Fruit fly (Drosophila melanogaster) whole organism, embryonic: ENCODE data around the gene CG11370.
A peak's percentile ranks its signal among the peaks of the same experiment; 100 is the strongest.

ENCODE experiments used
- Adf1 ChIP-seq: fragments of 200-800 bp; sonication (Bioruptor generic); IDR thresholded peaks from 2 replicates; pipeline ENCODE4 v1.3.6; 2022; ENCODE audit warnings: missing biosample characterization, missing genetic modification characterization
- CG10267 ChIP-seq: fragments of 200-800 bp; sonication (Bioruptor generic); optimal IDR thresholded peaks from 2 replicates; lab custom pipeline; 2018; ENCODE audit warnings: missing biosample characterization, mild to moderate bottlenecking, missing genetic modification characterization, moderate library complexity
- CG10431 ChIP-seq: fragments of 200-800 bp; sonication (Bioruptor generic); optimal IDR thresholded peaks from 3 replicates; lab custom pipeline; 2018; ENCODE audit warnings: missing biosample characterization, mild to moderate bottlenecking, missing genetic modification characterization
- CG11247 ChIP-seq: fragments of 200-800 bp; sonication (Bioruptor generic); IDR thresholded peaks from 2 replicates; pipeline ENCODE4 v1.3.6; 2022; ENCODE audit warnings: missing biosample characterization, missing genetic modification characterization
- CG11560 ChIP-seq: fragments of 200-800 bp; sonication (Bioruptor generic); IDR thresholded peaks from 3 replicates; pipeline ENCODE4 v1.3.6; 2022; ENCODE audit warnings: missing biosample characterization, missing genetic modification characterization
- CG12104 ChIP-seq: fragments of 200-800 bp; sonication (Bioruptor generic); optimal IDR thresholded peaks from 3 replicates; lab custom pipeline; 2016; ENCODE audit warnings: missing biosample characterization, missing genetic modification characterization
- CG12769 ChIP-seq: fragments of 200-800 bp; sonication (Bioruptor generic); optimal IDR thresholded peaks from 2 replicates; lab custom pipeline; 2019; ENCODE audit warnings: missing biosample characterization, mild to moderate bottlenecking, missing genetic modification characterization, moderate library complexity
- CG12942 ChIP-seq: fragments of 200-800 bp; sonication (Bioruptor generic); optimal IDR thresholded peaks from 3 replicates; lab custom pipeline; 2016; ENCODE audit warnings: missing biosample characterization, missing genetic modification characterization
- CG13624 ChIP-seq: fragments of 200-800 bp; sonication (Bioruptor generic); optimal IDR thresholded peaks from 2 replicates; lab custom pipeline; 2016; ENCODE audit warnings: missing biosample characterization, missing genetic modification characterization
- CG14667 ChIP-seq: fragments of 200-800 bp; sonication (Bioruptor generic); IDR thresholded peaks from 2 replicates; pipeline ENCODE4 v1.3.6; 2022; ENCODE audit warnings: missing biosample characterization, missing genetic modification characterization
- CG16779 ChIP-seq: fragments of 200-800 bp; sonication (Bioruptor generic); IDR thresholded peaks from 2 replicates; pipeline ENCODE4 v1.3.6; 2022; ENCODE audit warnings: missing biosample characterization, missing genetic modification characterization
- CG30431 ChIP-seq: fragments of 200-800 bp; sonication (Bioruptor generic); optimal IDR thresholded peaks from 2 replicates; lab custom pipeline; 2017; ENCODE audit warnings: missing biosample characterization, missing genetic modification characterization
- CG34376 ChIP-seq: fragments of 200-800 bp; sonication (Bioruptor generic); optimal IDR thresholded peaks from 2 replicates; lab custom pipeline; 2018; ENCODE audit warnings: missing biosample characterization, mild to moderate bottlenecking, missing genetic modification characterization
- CG42726 ChIP-seq: fragments of 200-800 bp; sonication (Bioruptor generic); IDR thresholded peaks from 2 replicates; pipeline ENCODE4 v1.3.6; 2022; ENCODE audit warnings: missing biosample characterization, missing genetic modification characterization; ENCODE audit not compliant: partially characterized antibody
- CG4360 ChIP-seq: fragments of 200-800 bp; sonication (Bioruptor generic); IDR thresholded peaks from 2 replicates; pipeline ENCODE4 v1.3.6; 2022; ENCODE audit warnings: missing biosample characterization, missing genetic modification characterization
- CG7928 ChIP-seq: fragments of 200-800 bp; sonication (Bioruptor generic); optimal IDR thresholded peaks from 2 replicates; lab custom pipeline; 2017; ENCODE audit warnings: missing biosample characterization, mild to moderate bottlenecking, missing genetic modification characterization
- CG8281 ChIP-seq: fragments of 200-800 bp; sonication (Bioruptor generic); optimal IDR thresholded peaks from 2 replicates; lab custom pipeline; 2018; ENCODE audit warnings: missing biosample characterization, mild to moderate bottlenecking, missing genetic modification characterization, moderate library complexity
- CG8359 ChIP-seq: fragments of 200-800 bp; sonication (Bioruptor generic); optimal IDR thresholded peaks from 2 replicates; lab custom pipeline; 2017; ENCODE audit warnings: missing biosample characterization, mild to moderate bottlenecking, missing genetic modification characterization, borderline replicate concordance
- CG9817 ChIP-seq: fragments of 200-800 bp; sonication (Bioruptor generic); optimal IDR thresholded peaks from 2 replicates; lab custom pipeline; 2018; ENCODE audit warnings: missing biosample characterization, mild to moderate bottlenecking, missing genetic modification characterization, moderate library complexity
- D19A ChIP-seq: fragments of 200-800 bp; optimal IDR thresholded peaks from 3 replicates; lab custom pipeline; 2019; ENCODE audit warnings: missing biosample characterization, mild to moderate bottlenecking, missing genetic modification characterization, moderate library complexity
- Doc3 ChIP-seq: fragments of 200-800 bp; sonication (Bioruptor generic); IDR thresholded peaks from 3 replicates; pipeline ENCODE4 v1.3.6; 2022; ENCODE audit warnings: missing biosample characterization, missing genetic modification characterization; ENCODE audit not compliant: partially characterized antibody
- Drgx ChIP-seq: fragments of 200-800 bp; sonication (Bioruptor generic); IDR thresholded peaks from 2 replicates; pipeline ENCODE4 v1.3.6; 2022; ENCODE audit warnings: missing biosample characterization, missing genetic modification characterization
- Eip74EF ChIP-seq, 2 experiments: fragments of 200-800 bp in 1 of 2; fragments of >200 bp in 1 of 2; sonication (Bioruptor generic) in 1 of 2; optimal IDR thresholded peaks; 2 replicates each; lab custom pipeline; 2017 to 2019; ENCODE audit warnings: missing biosample characterization in 2 of 2, missing genetic modification characterization in 2 of 2, mild to moderate bottlenecking in 1 of 2, moderate library complexity in 1 of 2
- Fer1 ChIP-seq: fragments of 200-800 bp; sonication (Bioruptor generic); optimal IDR thresholded peaks from 2 replicates; lab custom pipeline; 2017; ENCODE audit warnings: missing biosample characterization, mild to moderate bottlenecking, missing genetic modification characterization
- HLH4C ChIP-seq: fragments of 200-800 bp; sonication (Bioruptor generic); IDR thresholded peaks from 3 replicates; pipeline ENCODE4 v1.3.6; 2022; ENCODE audit warnings: missing biosample characterization, missing genetic modification characterization; ENCODE audit not compliant: partially characterized antibody
- Myb ChIP-seq: fragments of 200-800 bp; sonication (Bioruptor generic); optimal IDR thresholded peaks from 2 replicates; lab custom pipeline; 2016; ENCODE audit warnings: missing biosample characterization, missing genetic modification characterization
- Ssrp ChIP-seq: fragments of 200-800 bp; sonication (Bioruptor generic); optimal IDR thresholded peaks from 2 replicates; lab custom pipeline; 2018; ENCODE audit warnings: missing biosample characterization, mild to moderate bottlenecking, missing genetic modification characterization, moderate library complexity
- TFAM ChIP-seq: fragments of 200-800 bp; sonication (Bioruptor generic); optimal IDR thresholded peaks from 2 replicates; lab custom pipeline; 2017; ENCODE audit warnings: missing biosample characterization, missing genetic modification characterization, inconsistent platforms
- aop ChIP-seq: fragments of 200-800 bp; sonication (Bioruptor generic); IDR thresholded peaks from 2 replicates; pipeline ENCODE4 v1.3.6; 2022; ENCODE audit warnings: missing biosample characterization, missing genetic modification characterization
- dimm ChIP-seq: fragments of 200-800 bp; sonication (Bioruptor generic); IDR thresholded peaks from 2 replicates; pipeline ENCODE4 v1.3.6; 2022; ENCODE audit warnings: missing biosample characterization, missing genetic modification characterization
- emc ChIP-seq: fragments of 200-800 bp; sonication (Bioruptor generic); optimal IDR thresholded peaks from 2 replicates; lab custom pipeline; 2016; ENCODE audit warnings: missing biosample characterization, missing genetic modification characterization
- fd96Cb ChIP-seq: fragments of 200-800 bp; sonication (Bioruptor generic); optimal IDR thresholded peaks from 2 replicates; lab custom pipeline; 2018; ENCODE audit warnings: missing biosample characterization, mild to moderate bottlenecking, missing genetic modification characterization, moderate library complexity
- ham ChIP-seq: fragments of 200-800 bp; sonication (Bioruptor generic); IDR thresholded peaks from 2 replicates; pipeline ENCODE4 v1.3.6; 2022; ENCODE audit warnings: missing biosample characterization, missing genetic modification characterization
- hbn ChIP-seq: fragments of 200-800 bp; sonication (Bioruptor generic); IDR thresholded peaks from 2 replicates; pipeline ENCODE4 v1.3.6; 2022; ENCODE audit warnings: missing biosample characterization, missing genetic modification characterization; ENCODE audit not compliant: partially characterized antibody
- hth ChIP-seq: fragments of >200 bp; optimal IDR thresholded peaks from 2 replicates; lab custom pipeline; 2017; ENCODE audit warnings: inconsistent platforms
- ind ChIP-seq: fragments of 200-800 bp; sonication (Bioruptor generic); optimal IDR thresholded peaks from 3 replicates; lab custom pipeline; 2016; ENCODE audit warnings: missing biosample characterization, missing genetic modification characterization
- luna ChIP-seq: fragments of 200-800 bp; sonication (Bioruptor generic); optimal IDR thresholded peaks from 2 replicates; lab custom pipeline; 2016; ENCODE audit warnings: missing biosample characterization, missing genetic modification characterization
- nau ChIP-seq: fragments of 200-800 bp; sonication (Bioruptor generic); optimal IDR thresholded peaks from 3 replicates; lab custom pipeline; 2017; ENCODE audit warnings: missing biosample characterization, mild to moderate bottlenecking, missing genetic modification characterization, missing genetic modification reagents
- pita ChIP-seq: fragments of 200-800 bp; sonication (Bioruptor generic); optimal IDR thresholded peaks from 2 replicates; lab custom pipeline; 2017; ENCODE audit warnings: missing biosample characterization, mild to moderate bottlenecking, missing genetic modification characterization
- seq ChIP-seq: fragments of 200-800 bp; sonication (Bioruptor generic); IDR thresholded peaks from 2 replicates; pipeline ENCODE4 v1.3.6; 2022; ENCODE audit warnings: missing biosample characterization, missing genetic modification characterization
- sr ChIP-seq: fragments of 200-800 bp; sonication (Bioruptor generic); IDR thresholded peaks from 3 replicates; pipeline ENCODE4 v1.3.6; 2022; ENCODE audit warnings: missing biosample characterization, missing genetic modification characterization
- stc ChIP-seq: fragments of 200-800 bp; sonication (Bioruptor generic); IDR thresholded peaks from 2 replicates; pipeline ENCODE4 v1.3.6; 2022; ENCODE audit warnings: missing biosample characterization, missing genetic modification characterization
- stwl ChIP-seq: fragments of 200-800 bp; sonication (Bioruptor generic); optimal IDR thresholded peaks from 3 replicates; lab custom pipeline; 2018; ENCODE audit warnings: missing biosample characterization, mild to moderate bottlenecking, missing genetic modification characterization, moderate library complexity
- sug ChIP-seq: fragments of 200-800 bp; optimal IDR thresholded peaks from 2 replicates; lab custom pipeline; 2019; ENCODE audit warnings: missing biosample characterization, mild to moderate bottlenecking, missing genetic modification characterization, moderate library complexity
- trh ChIP-seq: fragments of 200-800 bp; sonication (Bioruptor generic); optimal IDR thresholded peaks from 2 replicates; lab custom pipeline; 2016; ENCODE audit warnings: missing biosample characterization, missing genetic modification characterization
- twi ChIP-seq: fragments of 200-800 bp; optimal IDR thresholded peaks from 2 replicates; lab custom pipeline; 2019; ENCODE audit warnings: missing biosample characterization, mild to moderate bottlenecking, missing genetic modification characterization, moderate library complexity
- tx ChIP-seq: fragments of 200-800 bp; sonication (Bioruptor generic); optimal IDR thresholded peaks from 2 replicates; lab custom pipeline; 2016; ENCODE audit warnings: missing biosample characterization, missing genetic modification characterization
- yki ChIP-seq: fragments of >200 bp; optimal IDR thresholded peaks from 3 replicates; lab custom pipeline; 2018
- zen ChIP-seq: fragments of 200-800 bp; sonication (Bioruptor generic); optimal IDR thresholded peaks from 3 replicates; lab custom pipeline; 2018; ENCODE audit warnings: missing biosample characterization, mild to moderate bottlenecking, missing genetic modification characterization, moderate library complexity

Gene CG11370

dm6 chr3L:22717137-22717767, 5.3 kb downstream of the CG11370 start, which contains the start of the genes ArfGAP3 and CG32452 (continued):
- TF ChIP-seq tx (GFP tag; lab: Kevin White, UChicago) (peak; percentile 53), CG16779 (GFP tag; lab: Robert Waterston, UW) (0 out of 2 replicates have a peak, but pooled peaks have one; percentile 35), HLH4C (GFP tag; lab: Robert Waterston, UW) (peak; percentile 51), ind (peak; percentile 78), CG12942 (peak; percentile 75), stc (peak; percentile 38; the same call in 1 of the 2 replicates), CG12104 (GFP tag; lab: Kevin White, UChicago) (peak; percentile 73), nau (GFP tag; lab: Kevin White, UChicago) (peak; percentile 4), CG14667 (GFP tag; lab: Robert Waterston, UW) (peak; percentile 58), Fer1 (no peak), hbn (GFP tag; lab: Robert Waterston, UW) (peak; percentile 67), D19A (tag; lab: Kevin White, UChicago) (peak; percentile 66), Myb (GFP tag; lab: Kevin White, UChicago) (peak; percentile 66), Eip74EF (GFP tag; optimal IDR thresholded peaks at IDR 0.05; lab: Kevin White, UChicago) (peak in 1 of 2 experiments; percentile 50), CG13624 (peak; percentile 54), seq (GFP tag; lab: Robert Waterston, UW) (peak; percentile 56; the same call in 1 of the 2 replicates), fd96Cb (tag; lab: Kevin White, UChicago) (peak; percentile 64), aop (GFP tag; lab: Robert Waterston, UW) (0 out of 2 replicates have a peak, but pooled peaks have one; percentile 23), CG10431 (GFP tag; lab: Kevin White, UChicago) (no peak), CG10267 (peak; percentile 91), sr (GFP tag; lab: Robert Waterston, UW) (no peak), stwl (peak; percentile 51), Adf1 (GFP tag; lab: Robert Waterston, UW) (peak; percentile 31; the same call in 1 of the 2 replicates), TFAM (GFP tag; lab: Kevin White, UChicago) (no peak), CG30431 (GFP tag; lab: Kevin White, UChicago) (peak; percentile 47), zen (tag; lab: Kevin White, UChicago) (peak; percentile 66), ham (GFP tag; lab: Robert Waterston, UW) (peak; percentile 43; the same call in 1 of the 2 replicates), CG12769 (tag; lab: Kevin White, UChicago) (peak; percentile 49), Ssrp (tag; lab: Kevin White, UChicago) (peak; percentile 63), CG7928 (GFP tag; lab: Kevin White, UChicago) (no peak), luna (GFP tag; lab: Kevin White, UChicago) (peak; percentile 50), twi (peak; percentile 62), hth (lab: Kevin White, UChicago) (no peak), Drgx (GFP tag; lab: Robert Waterston, UW) (peak; percentile 59), dimm (GFP tag; lab: Robert Waterston, UW) (peak; percentile 22; the same call in 1 of the 2 replicates), trh (GFP tag; lab: Kevin White, UChicago) (no peak), CG8281 (tag; lab: Kevin White, UChicago) (peak; percentile 38), CG34376 (GFP tag; lab: Kevin White, UChicago) (peak; percentile 55), Doc3 (GFP tag; lab: Robert Waterston, UW) (peak; percentile 70; the same call in 2 of the 3 replicates), pita (GFP tag; lab: Kevin White, UChicago) (no peak), CG11247 (GFP tag; lab: Robert Waterston, UW) (peak; percentile 80), emc (peak; percentile 15), CG9817 (tag; lab: Kevin White, UChicago) (peak; percentile 75), CG42726 (GFP tag; lab: Robert Waterston, UW) (no peak; the same call in 1 of the 2 replicates), yki (no peak), sug (tag; lab: Kevin White, UChicago) (peak; percentile 73), CG4360 (GFP tag; lab: Robert Waterston, UW) (no peak), CG8359 (GFP tag; lab: Kevin White, UChicago) (no peak), CG11560 (tag; lab: Robert Waterston, UW) (peak; percentile 98)
